Worm (Caenorhabditis elegans) whole organism, young adult: Measurements from ENCODE around the gene R160.5.

Experiments used
- C06A6.2 ChIP-seq: fragments of 200-800 bp; sonication (Bioruptor generic); conservative IDR thresholded peaks from 2 replicates; pipeline ENCODE4 v1.3.6; 2022; ENCODE audit warnings: missing genetic modification characterization, missing compliant biosample characterization
- F22D6.2 ChIP-seq: sonication (generic microtip); optimal IDR thresholded peaks from 2 replicates; lab custom pipeline; 2016; ENCODE audit warnings: mild to moderate bottlenecking, missing genetic modification characterization, missing compliant biosample characterization
- F23B12.7 ChIP-seq: sonication (generic microtip); optimal IDR thresholded peaks from 2 replicates; lab custom pipeline; 2017; ENCODE audit warnings: missing genetic modification characterization, mild to moderate bottlenecking, missing compliant biosample characterization, antibody characterized with exemption, moderate library complexity; ENCODE audit not compliant: insufficient read depth
- K12H6.12 ChIP-seq: fragments of 200-800 bp; sonication (Bioruptor generic); optimal IDR thresholded peaks from 2 replicates; lab custom pipeline; 2018; ENCODE audit warnings: mild to moderate bottlenecking, missing genetic modification characterization, missing compliant biosample characterization
- Y53G8AR.9 ChIP-seq: fragments of 200-800 bp; sonication (Bioruptor generic); conservative IDR thresholded peaks from 2 replicates; pipeline ENCODE4 v1.3.6; 2022; ENCODE audit warnings: missing genetic modification reagents, missing genetic modification characterization, missing compliant biosample characterization
- ZK185.1 ChIP-seq: sonication (generic microtip); optimal IDR thresholded peaks from 2 replicates; lab custom pipeline; 2016; ENCODE audit warnings: mild to moderate bottlenecking, missing genetic modification characterization, missing compliant biosample characterization; ENCODE audit not compliant: poor library complexity, severe bottlenecking
- athp-1 ChIP-seq: sonication (generic microtip); optimal IDR thresholded peaks from 2 replicates; lab custom pipeline; 2017; ENCODE audit warnings: mild to moderate bottlenecking, missing genetic modification characterization, missing compliant biosample characterization
- attf-6 ChIP-seq: fragments of 200-800 bp; sonication (Bioruptor generic); IDR thresholded peaks from 2 replicates; pipeline ENCODE4 v1.3.6; 2022; ENCODE audit warnings: missing genetic modification reagents, missing genetic modification characterization, missing compliant biosample characterization
- fkh-3 ChIP-seq: sonication (generic microtip); optimal IDR thresholded peaks from 2 replicates; lab custom pipeline; 2016; ENCODE audit warnings: mild to moderate bottlenecking, missing genetic modification characterization, missing compliant biosample characterization
- lsy-27 ChIP-seq: sonication (generic microtip); optimal IDR thresholded peaks from 2 replicates; lab custom pipeline; 2017; ENCODE audit warnings: missing genetic modification characterization, mild to moderate bottlenecking, missing compliant biosample characterization, antibody characterized with exemption, missing genotype, borderline replicate concordance; ENCODE audit not compliant: insufficient read depth
- nfya-1 ChIP-seq: sonication (generic microtip); optimal IDR thresholded peaks from 2 replicates; lab custom pipeline; 2017; ENCODE audit warnings: antibody characterized with exemption, missing compliant biosample characterization, missing genetic modification characterization, borderline replicate concordance; ENCODE audit not compliant: insufficient read depth
- nhr-27 ChIP-seq: fragments of 200-800 bp; sonication (Bioruptor generic); optimal IDR thresholded peaks from 2 replicates; lab custom pipeline; 2018; ENCODE audit warnings: mild to moderate bottlenecking, missing genetic modification characterization, moderate library complexity, missing compliant biosample characterization
- nhr-90 ChIP-seq: sonication (generic microtip); optimal IDR thresholded peaks from 2 replicates; lab custom pipeline; 2016; ENCODE audit warnings: missing genotype, mild to moderate bottlenecking, missing genetic modification characterization, missing compliant biosample characterization
- xnd-1 ChIP-seq: sonication (generic microtip); optimal IDR thresholded peaks from 2 replicates; lab custom pipeline; 2016; ENCODE audit warnings: missing genotype, missing genetic modification reagents, missing genetic modification characterization, missing compliant biosample characterization

DNA sequence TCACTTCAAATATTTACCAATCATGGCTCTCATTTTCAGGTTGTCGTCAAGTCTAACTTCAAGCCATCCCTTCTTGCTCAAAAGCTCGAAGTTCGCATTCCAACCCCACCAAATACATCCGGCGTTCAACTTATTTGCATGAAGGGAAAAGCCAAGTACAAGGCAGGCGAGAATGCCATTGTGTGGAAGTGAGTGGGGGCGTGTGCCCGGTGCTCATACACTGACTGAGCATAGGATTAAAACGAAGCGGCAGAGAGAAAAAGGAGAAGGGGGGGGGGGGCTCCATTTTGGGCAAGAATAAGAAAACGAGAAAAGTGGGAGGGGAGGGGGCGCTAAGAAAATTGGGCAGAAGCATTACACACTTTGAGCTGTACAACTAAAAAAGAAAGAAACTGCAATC lies 21.0 kb upstream of the R160.5 start:
- TF ChIP-seq fkh-3 (tag; lab: Kevin White, UChicago) (no peak), lsy-27 (tag; lab: Kevin White, UChicago) (no peak), nhr-27 (tag; lab: Kevin White, UChicago) (no peak), C06A6.2 (GFP tag; lab: Robert Waterston, UW) (no peak), athp-1 (no peak), nhr-90 (tag; lab: Kevin White, UChicago) (no peak), attf-6 (GFP tag; lab: Robert Waterston, UW) (no peak), F23B12.7 (no peak), nfya-1 (tag; lab: Kevin White, UChicago) (no peak), F22D6.2 (no peak), Y53G8AR.9 (no peak), xnd-1 (tag; lab: Kevin White, UChicago) (no peak), ZK185.1 (no peak), K12H6.12 (tag; lab: Kevin White, UChicago) (no peak)
